Worm (Caenorhabditis elegans) whole organism, L4/young adult: ENCODE measurements around the gene vps-45.

ENCODE experiments used
- W03F9.2 ChIP-seq: fragments of 150-350 bp; optimal IDR thresholded peaks from 2 replicates; lab custom pipeline; 2014; ENCODE audit warnings: missing biosample characterization, missing genetic modification characterization
- dao-5 ChIP-seq: sonication (generic microtip); optimal IDR thresholded peaks from 2 replicates; lab custom pipeline; 2016; ENCODE audit warnings: missing genotype, missing genetic modification characterization, moderate library complexity, missing compliant biosample characterization

DNA sequence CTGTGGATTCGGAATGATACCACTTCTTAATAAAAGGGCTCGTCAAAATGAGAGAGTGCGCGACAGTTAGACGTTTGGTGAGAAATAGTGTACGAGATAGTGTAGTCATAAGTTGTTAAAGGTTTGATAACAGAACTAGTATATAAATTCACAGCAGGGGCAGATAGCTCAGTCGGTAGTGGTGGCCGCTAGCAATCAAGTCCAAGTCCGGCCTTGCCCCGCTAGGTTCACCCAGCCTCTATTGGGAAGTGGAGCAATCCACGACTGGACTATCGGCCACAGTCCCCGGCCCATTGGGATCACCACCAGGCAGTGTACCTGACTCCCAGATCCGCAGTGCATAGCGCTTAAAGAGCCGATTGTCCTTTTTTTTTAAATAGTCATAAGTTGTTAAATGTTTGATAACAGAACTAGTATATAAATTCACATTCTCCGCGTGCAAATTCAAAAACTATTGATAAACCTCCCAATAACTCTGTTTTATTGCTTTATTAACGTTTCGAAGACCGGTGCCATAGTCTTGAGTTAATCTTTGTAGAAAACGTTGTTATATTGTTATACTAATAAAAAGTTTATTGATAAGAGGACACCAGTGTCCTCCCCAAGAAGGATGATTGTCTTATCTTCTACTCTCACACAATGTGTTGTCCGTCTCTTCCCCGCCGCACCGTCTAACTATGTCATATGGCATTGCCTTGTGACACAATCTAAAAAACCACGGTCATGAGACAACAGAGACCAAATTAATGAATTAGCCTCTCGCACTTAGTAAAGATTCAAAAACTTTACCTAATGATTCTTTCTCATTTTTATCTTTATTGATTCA lies 36.2 kb upstream of the vps-45 start:
- TF ChIP-seq dao-5 (no peak), W03F9.2 (tag; lab: Kevin White, UChicago) (no peak)
